Fruit fly (Drosophila melanogaster) whole organism: ENCODE results near the gene CG3184.

Experiments
- CG8478 ChIP-seq: fragments of >200 bp; optimal IDR thresholded peaks from 2 replicates; lab custom pipeline; 2018; ENCODE audit warnings: inconsistent platforms
- Dll ChIP-seq: fragments of >200 bp; optimal IDR thresholded peaks from 2 replicates; lab custom pipeline; 2017
- EcR ChIP-seq, 2 experiments: fragments of >200 bp; optimal IDR thresholded peaks; 2 replicates each; lab custom pipeline; 2017; ENCODE audit warnings: missing biosample characterization in 2 of 2, missing genetic modification characterization in 2 of 2, missing genetic modification reagents in 2 of 2
- pan ChIP-seq: fragments of >200 bp; optimal IDR thresholded peaks from 2 replicates; lab custom pipeline; 2017
- usp ChIP-seq: fragments of >200 bp; optimal IDR thresholded peaks from 2 replicates; lab custom pipeline; 2017; ENCODE audit warnings: missing biosample characterization, missing genetic modification characterization, mixed read lengths

dm6 chrX:6696467-6696866 is 7.9 kb upstream of the CG3184 start:
- TF ChIP-seq Dll (no peak), usp (GFP tag; lab: Kevin White, UChicago) (no peak), pan (lab: Kevin White, UChicago) (no peak), CG8478 (lab: Kevin White, UChicago) (no peak), EcR (GFP tag; optimal IDR thresholded peaks at IDR 0.05; lab: Kevin White, UChicago) (no peak)
